Worm (Caenorhabditis elegans) whole organism, L1 larva: ENCODE data around the gene ric-8.

Source experiments
- C04F5.9 ChIP-seq: sonication (generic microtip); optimal IDR thresholded peaks from 2 replicates; lab custom pipeline; 2016; ENCODE audit warnings: missing genetic modification characterization, missing compliant biosample characterization
- C16A3.4 ChIP-seq: fragments of 150-350 bp; optimal IDR thresholded peaks from 2 replicates; lab custom pipeline; 2014; ENCODE audit warnings: missing biosample characterization, missing genetic modification characterization
- alr-1 ChIP-seq: fragments of 200-800 bp; sonication (Bioruptor generic); optimal IDR thresholded peaks from 2 replicates; lab custom pipeline; 2018; ENCODE audit warnings: borderline replicate concordance, mild to moderate bottlenecking, missing genetic modification characterization, missing compliant biosample characterization
- ama-1 ChIP-seq: fragments of 150-350 bp; optimal IDR thresholded peaks from 2 replicates; lab custom pipeline; 2014
- ceh-63 ChIP-seq: fragments of 200-800 bp; sonication (Bioruptor generic); optimal IDR thresholded peaks from 2 replicates; lab custom pipeline; 2018; ENCODE audit warnings: mild to moderate bottlenecking, missing genetic modification characterization, missing compliant biosample characterization
- ceh-8 ChIP-seq: fragments of 200-800 bp; sonication (Bioruptor generic); optimal IDR thresholded peaks from 2 replicates; lab custom pipeline; 2018; ENCODE audit warnings: mild to moderate bottlenecking, missing genetic modification characterization, moderate library complexity, missing compliant biosample characterization
- ceh-82 ChIP-seq, 3 experiments: fragments of 150-350 bp in 1 of 3; sonication (generic microtip) in 2 of 3; optimal IDR thresholded peaks; 2 replicates each; lab custom pipeline; 2014 to 2017; ENCODE audit warnings: missing biosample characterization in 3 of 3, missing genetic modification characterization in 3 of 3
- dpl-1 ChIP-seq, 3 experiments: fragments of 150-350 bp in 2 of 3; sonication (generic microtip) in 1 of 3; optimal IDR thresholded peaks; 2 replicates each; lab custom pipeline; 2014 to 2017; ENCODE audit warnings: missing biosample characterization in 3 of 3, missing genetic modification characterization in 3 of 3, missing genetic modification reagents in 3 of 3
- dsc-1 ChIP-seq: sonication (generic microtip); optimal IDR thresholded peaks from 2 replicates; lab custom pipeline; 2016; ENCODE audit warnings: mild to moderate bottlenecking, missing genetic modification characterization, missing compliant biosample characterization
- efl-1 ChIP-seq, 4 experiments: fragments of 150-350 bp; optimal IDR thresholded peaks in 3 of 4; peaks in 1 of 4; 1 replicate in 1 of 4; 2 replicates in 3 of 4; lab custom pipeline; 2014; ENCODE audit warnings: missing biosample characterization in 2 of 4, missing genetic modification characterization in 2 of 4, missing genetic modification reagents in 2 of 4
- egl-27 ChIP-seq, 2 experiments: fragments of 150-350 bp in 1 of 2; sonication (generic microtip); optimal IDR thresholded peaks; 3 replicates each; lab custom pipeline; 2017 to 2018; ENCODE audit warnings: missing biosample characterization in 2 of 2, missing genetic modification characterization in 2 of 2, missing genetic modification reagents in 2 of 2
- elt-3 ChIP-seq, 6 experiments: fragments of 150-350 bp in 1 of 6; sonication (generic microtip); optimal IDR thresholded peaks; 2 replicates each; lab custom pipeline; 2017 to 2018; ENCODE audit warnings: missing biosample characterization in 6 of 6, missing genetic modification characterization in 6 of 6, inconsistent platforms in 1 of 6
- fkh-8 ChIP-seq: sonication (generic microtip); optimal IDR thresholded peaks from 2 replicates; lab custom pipeline; 2016; ENCODE audit warnings: mild to moderate bottlenecking, missing genetic modification characterization, missing compliant biosample characterization
- hlh-17 ChIP-seq: fragments of 200-800 bp; sonication (Bioruptor generic); optimal IDR thresholded peaks from 2 replicates; lab custom pipeline; 2018; ENCODE audit warnings: missing genetic modification characterization, mild to moderate bottlenecking, missing compliant biosample characterization, moderate library complexity, borderline replicate concordance
- hpl-2 ChIP-seq: fragments of 150-350 bp; optimal IDR thresholded peaks from 2 replicates; lab custom pipeline; 2014; ENCODE audit warnings: missing biosample characterization, missing genetic modification reagents, missing genetic modification characterization
- jun-1 ChIP-seq: fragments of 150-350 bp; optimal IDR thresholded peaks from 2 replicates; lab custom pipeline; 2014; ENCODE audit warnings: missing biosample characterization, missing genetic modification reagents, missing genetic modification characterization
- lin-15B ChIP-seq: fragments of 150-350 bp; sonication (generic microtip); optimal IDR thresholded peaks from 3 replicates; lab custom pipeline; 2014; ENCODE audit warnings: missing biosample characterization, missing genetic modification characterization
- lin-35 ChIP-seq, 2 experiments: fragments of 150-350 bp; optimal IDR thresholded peaks; 2 replicates each; lab custom pipeline; 2014; ENCODE audit warnings: missing biosample characterization in 2 of 2, missing genetic modification characterization in 2 of 2, missing genetic modification reagents in 2 of 2
- lin-39 ChIP-seq: fragments of 150-350 bp; optimal IDR thresholded peaks from 2 replicates; lab custom pipeline; 2014; ENCODE audit warnings: missing biosample characterization, missing genetic modification reagents, missing genetic modification characterization
- lsy-2 ChIP-seq, 2 experiments: fragments of 150-350 bp; optimal IDR thresholded peaks; 2 replicates each; lab custom pipeline; 2014; ENCODE audit warnings: missing biosample characterization in 2 of 2, missing genetic modification characterization in 2 of 2
- mab-9 ChIP-seq: fragments of 200-800 bp; sonication (Bioruptor generic); IDR thresholded peaks from 2 replicates; pipeline ENCODE4 v1.3.6; 2022; ENCODE audit warnings: missing genetic modification reagents, missing genetic modification characterization, missing compliant biosample characterization
- mdl-1 ChIP-seq, 2 experiments: fragments of 150-350 bp; optimal IDR thresholded peaks; 2 replicates each; lab custom pipeline; 2014 to 2017; ENCODE audit warnings: missing biosample characterization in 2 of 2, missing genetic modification characterization in 2 of 2, inconsistent platforms in 1 of 2
- mep-1 ChIP-seq: fragments of 150-350 bp; optimal IDR thresholded peaks from 2 replicates; lab custom pipeline; 2014; ENCODE audit warnings: missing biosample characterization, missing genetic modification characterization
- nhr-11 ChIP-seq: fragments of 150-350 bp; optimal IDR thresholded peaks from 2 replicates; lab custom pipeline; 2014; ENCODE audit warnings: missing biosample characterization, missing genetic modification characterization
- nhr-12 ChIP-seq: sonication (generic microtip); optimal IDR thresholded peaks from 2 replicates; lab custom pipeline; 2017; ENCODE audit warnings: missing biosample characterization, missing genetic modification characterization
- nhr-19 ChIP-seq: fragments of 200-800 bp; sonication (Bioruptor generic); conservative IDR thresholded peaks from 2 replicates; pipeline ENCODE4 v1.3.6; 2022; ENCODE audit warnings: missing genetic modification characterization, missing compliant biosample characterization
- nhr-20 ChIP-seq: sonication (generic microtip); optimal IDR thresholded peaks from 2 replicates; lab custom pipeline; 2016; ENCODE audit warnings: mild to moderate bottlenecking, missing genetic modification characterization, missing compliant biosample characterization
- nhr-47 ChIP-seq: sonication (generic microtip); optimal IDR thresholded peaks from 2 replicates; lab custom pipeline; 2016; ENCODE audit warnings: mild to moderate bottlenecking, missing genetic modification characterization, moderate library complexity, missing compliant biosample characterization
- nhr-85 ChIP-seq: sonication (generic microtip); peaks from one replicate; lab custom pipeline; 2016; ENCODE audit warnings: missing genetic modification characterization, inconsistent platforms, missing compliant biosample characterization
- nhr-90 ChIP-seq: sonication (generic microtip); optimal IDR thresholded peaks from 2 replicates; lab custom pipeline; 2016; ENCODE audit warnings: mild to moderate bottlenecking, missing genetic modification characterization, missing compliant biosample characterization; ENCODE audit not compliant: poor library complexity
- pag-3 ChIP-seq: sonication (generic microtip); optimal IDR thresholded peaks from 2 replicates; lab custom pipeline; 2017; ENCODE audit warnings: missing genetic modification characterization, mild to moderate bottlenecking, missing compliant biosample characterization, antibody characterized with exemption, borderline replicate concordance; ENCODE audit not compliant: insufficient read depth
- pax-3 ChIP-seq: fragments of 200-800 bp; sonication (Bioruptor generic); optimal IDR thresholded peaks from 2 replicates; lab custom pipeline; 2018; ENCODE audit warnings: mild to moderate bottlenecking, missing genetic modification characterization, moderate library complexity, missing compliant biosample characterization
- pqm-1 ChIP-seq: sonication (generic microtip); optimal IDR thresholded peaks from 3 replicates; lab custom pipeline; 2017; ENCODE audit warnings: missing biosample characterization, missing genetic modification characterization
- rnt-1 ChIP-seq: sonication (generic microtip); optimal IDR thresholded peaks from 2 replicates; lab custom pipeline; 2016; ENCODE audit warnings: mild to moderate bottlenecking, missing genetic modification characterization, moderate library complexity, missing compliant biosample characterization
- skn-1 ChIP-seq: fragments of 150-350 bp; optimal IDR thresholded peaks from 2 replicates; lab custom pipeline; 2014; ENCODE audit warnings: missing biosample characterization, missing genetic modification characterization
- snpc-4 ChIP-seq: fragments of 150-350 bp; optimal IDR thresholded peaks from 2 replicates; lab custom pipeline; 2014; ENCODE audit warnings: missing biosample characterization, missing genetic modification characterization
- snu-23 ChIP-seq: sonication (generic microtip); optimal IDR thresholded peaks from 2 replicates; lab custom pipeline; 2016; ENCODE audit warnings: missing genetic modification characterization, missing compliant biosample characterization
- sox-4 ChIP-seq: sonication (generic microtip); optimal IDR thresholded peaks from 2 replicates; lab custom pipeline; 2016; ENCODE audit warnings: missing genetic modification characterization, missing compliant biosample characterization
- sup-37 ChIP-seq: fragments of 200-800 bp; sonication (Bioruptor generic); optimal IDR thresholded peaks from 2 replicates; lab custom pipeline; 2018; ENCODE audit warnings: mild to moderate bottlenecking, missing genetic modification characterization, missing compliant biosample characterization
- swsn-7 ChIP-seq: sonication (generic microtip); optimal IDR thresholded peaks from 2 replicates; lab custom pipeline; 2016; ENCODE audit warnings: missing genetic modification characterization, missing compliant biosample characterization
- tbx-2 ChIP-seq: sonication (generic microtip); optimal IDR thresholded peaks from 2 replicates; lab custom pipeline; 2016; ENCODE audit warnings: missing genetic modification characterization, missing compliant biosample characterization
- unc-86 ChIP-seq: sonication (generic microtip); optimal IDR thresholded peaks from 2 replicates; lab custom pipeline; 2016; ENCODE audit warnings: missing genetic modification characterization, missing compliant biosample characterization
- unc-98 ChIP-seq: fragments of 200-800 bp; sonication (Bioruptor generic); IDR thresholded peaks from 2 replicates; pipeline ENCODE4 v1.3.6; 2022; ENCODE audit warnings: missing genetic modification characterization, missing compliant biosample characterization
- xbp-1 ChIP-seq: sonication (generic microtip); optimal IDR thresholded peaks from 2 replicates; lab custom pipeline; 2016; ENCODE audit warnings: missing genetic modification characterization, missing compliant biosample characterization
- zag-1 ChIP-seq: fragments of 150-350 bp; optimal IDR thresholded peaks from 2 replicates; lab custom pipeline; 2014; ENCODE audit warnings: missing biosample characterization, missing genetic modification characterization
- zip-4 ChIP-seq: fragments of 200-800 bp; sonication (Bioruptor generic); optimal IDR thresholded peaks from 2 replicates; lab custom pipeline; 2018; ENCODE audit warnings: mild to moderate bottlenecking, missing genetic modification characterization, moderate library complexity, missing compliant biosample characterization

The ric-8 gene

DNA sequence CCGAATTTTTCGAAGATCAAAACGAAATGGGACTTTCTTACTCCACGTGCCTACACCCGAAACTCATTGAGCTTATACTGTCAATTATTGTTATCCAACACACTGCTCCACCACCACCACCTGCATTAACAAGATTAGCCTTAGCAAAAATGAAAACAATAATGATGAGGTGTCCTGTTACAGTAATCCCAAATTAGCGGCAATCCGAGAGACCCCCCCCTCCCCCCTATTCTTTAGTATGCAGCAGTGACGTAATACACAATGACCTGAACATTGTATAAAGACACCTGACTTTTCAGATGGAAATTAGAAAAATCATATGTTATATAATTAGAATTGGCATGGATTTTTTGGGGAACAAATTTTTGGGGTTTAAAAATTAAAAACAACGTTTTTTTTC lies 7.8 kb upstream of the ric-8 start:
- no peak for TF ChIP-seq pqm-1 (tag; lab: Kevin White, UChicago)
- TF ChIP-seq elt-3 (tag; optimal IDR thresholded peaks at IDR 0.05; lab: Kevin White, UChicago) = no peak
- TF ChIP-seq nhr-85 (tag; lab: Kevin White, UChicago) = no peak
- TF ChIP-seq pax-3 (tag; lab: Kevin White, UChicago) = no peak
- TF ChIP-seq tbx-2 = no peak
- TF ChIP-seq jun-1 (tag; lab: Kevin White, UChicago) = no peak
- TF ChIP-seq egl-27 (tag; optimal IDR thresholded peaks at IDR 0.05; lab: Kevin White, UChicago) = no peak
- no peak for TF ChIP-seq C04F5.9
- no peak for TF ChIP-seq snpc-4 (tag; lab: Kevin White, UChicago)
- no peak for TF ChIP-seq lin-15B (tag; lab: Kevin White, UChicago)
- TF ChIP-seq dsc-1 (tag; lab: Kevin White, UChicago) = no peak
- TF ChIP-seq sox-4 (tag; lab: Kevin White, UChicago) = no peak
- TF ChIP-seq ceh-63 (GFP tag; lab: Kevin White, UChicago) = no peak
- TF ChIP-seq nhr-11 = no peak
- TF ChIP-seq zag-1 (tag; lab: Kevin White, UChicago) = no peak
- TF ChIP-seq ceh-82 (tag; optimal IDR thresholded peaks at IDR 0.05; lab: Kevin White, UChicago) = no peak

DNA sequence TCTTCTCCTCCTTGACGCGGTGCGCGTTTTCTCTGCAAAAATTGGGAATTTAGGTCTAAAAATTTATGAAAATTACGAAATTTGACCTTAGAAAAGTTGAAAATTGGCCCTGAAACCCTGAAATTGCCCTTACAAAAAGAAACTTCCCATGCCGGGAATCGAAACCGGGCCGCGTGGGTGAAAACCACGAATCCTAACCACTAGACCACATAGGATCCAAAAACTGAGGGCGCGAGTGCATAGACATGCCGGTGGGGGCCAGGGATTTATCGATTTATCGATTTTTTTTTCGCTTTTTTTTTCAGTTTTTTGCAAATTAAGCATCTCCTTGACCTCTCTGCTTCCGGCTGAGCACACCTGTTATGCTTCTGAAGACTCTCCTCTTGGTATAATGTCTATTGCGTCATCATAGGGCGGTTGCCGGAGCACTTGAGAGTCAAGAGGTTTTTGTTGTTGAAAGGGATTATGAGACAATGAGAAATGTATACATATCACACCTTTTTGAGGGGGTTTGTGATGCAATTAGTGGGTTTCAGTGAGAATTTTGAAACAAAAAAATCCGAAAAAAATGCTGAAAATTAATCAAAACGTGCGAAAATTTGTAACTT lies 3.0 kb upstream of the ric-8 start:
- TF ChIP-seq mep-1 (tag; lab: Kevin White, UChicago) = peak; percentile 13
- no peak for TF ChIP-seq nhr-11
- TF ChIP-seq lin-39 (tag; lab: Kevin White, UChicago) = no peak
- peak in 1 of 2 experiments; percentile 56 for TF ChIP-seq lin-35 (GFP tag; optimal IDR thresholded peaks at IDR 0.05; lab: Kevin White, UChicago)
- no peak for TF ChIP-seq ama-1 (lab: Kevin White, UChicago)
- peak; percentile 40 for TF ChIP-seq rnt-1 (tag; lab: Kevin White, UChicago)
- no peak for TF ChIP-seq nhr-12 (tag; lab: Kevin White, UChicago)
- peak; percentile 19 for TF ChIP-seq nhr-20 (tag; lab: Kevin White, UChicago)
- no peak for TF ChIP-seq ceh-8 (GFP tag; lab: Kevin White, UChicago)
- TF ChIP-seq dpl-1 (GFP tag; optimal IDR thresholded peaks at IDR 0.05; lab: Kevin White, UChicago) = peak; percentile 16 to 32 (median 31)
- TF ChIP-seq sup-37 (GFP tag; lab: Kevin White, UChicago) = no peak
- TF ChIP-seq pag-3 (tag; lab: Kevin White, UChicago) = no peak
- no peak for TF ChIP-seq unc-98 (GFP tag; lab: Robert Waterston, UW)
- TF ChIP-seq alr-1 (tag; lab: Kevin White, UChicago) = no peak
- no peak for TF ChIP-seq unc-86 (tag; lab: Kevin White, UChicago)
- TF ChIP-seq zip-4 (GFP tag; lab: Kevin White, UChicago) = peak; percentile 8
- no peak for TF ChIP-seq fkh-8
- no peak for TF ChIP-seq hpl-2 (GFP tag; lab: Kevin White, UChicago)
- TF ChIP-seq mdl-1 (tag; optimal IDR thresholded peaks at IDR 0.05; lab: Kevin White, UChicago) = peak in 1 of 2 experiments; percentile 8
- TF ChIP-seq dsc-1 (tag; lab: Kevin White, UChicago) = peak; percentile 59
- peak; percentile 29 for TF ChIP-seq skn-1 (tag; lab: Kevin White, UChicago)
- no peak for TF ChIP-seq mab-9 (GFP tag; lab: Robert Waterston, UW)
- TF ChIP-seq nhr-47 = peak; percentile 61
- TF ChIP-seq nhr-19 (GFP tag; lab: Robert Waterston, UW) = peak; percentile 50
- TF ChIP-seq xbp-1 (tag; lab: Kevin White, UChicago) = peak; percentile 21
- TF ChIP-seq nhr-90 (tag; lab: Kevin White, UChicago) = peak; percentile 36
- TF ChIP-seq pqm-1 (tag; lab: Kevin White, UChicago) = no peak
- peak in 1 of 2 experiments; percentile 42 for TF ChIP-seq efl-1 (optimal IDR thresholded peaks at IDR 0.05; lab: Kevin White, UChicago)
- TF ChIP-seq efl-1 (GFP tag; optimal IDR thresholded peaks at IDR 0.05 in 1 of 2; lab: Kevin White, UChicago) = peak; percentile 46 to 93
- TF ChIP-seq snu-23 (GFP tag; lab: Kevin White, UChicago) = peak; percentile 41
- peak; percentile 24 for TF ChIP-seq tbx-2
- peak; percentile 12 to 41 for TF ChIP-seq lsy-2 (tag; optimal IDR thresholded peaks at IDR 0.05; lab: Kevin White, UChicago)
- no peak for TF ChIP-seq hlh-17 (GFP tag; lab: Kevin White, UChicago)
- TF ChIP-seq swsn-7 (tag; lab: Kevin White, UChicago) = peak; percentile 43
- TF ChIP-seq C16A3.4 = peak; percentile 2
